Worm (Caenorhabditis elegans) whole organism, midembryonic: ENCODE results near the gene F31B9.3.

Source experiments
- med-1 ChIP-seq: sonication (generic microtip); optimal IDR thresholded peaks from 2 replicates; lab custom pipeline; 2017; ENCODE audit warnings: missing genetic modification characterization, mild to moderate bottlenecking, missing compliant biosample characterization, antibody characterized with exemption, missing genetic modification reagents; ENCODE audit not compliant: insufficient read depth
- tab-1 ChIP-seq: fragments of 200-800 bp; sonication (Bioruptor generic); IDR thresholded peaks from 2 replicates; pipeline ENCODE4 v1.3.6; 2022; ENCODE audit warnings: missing genetic modification characterization, missing compliant biosample characterization
- ztf-23 ChIP-seq: fragments of 200-800 bp; sonication (Bioruptor generic); IDR thresholded peaks from 2 replicates; pipeline ENCODE4 v1.3.6; 2022; ENCODE audit warnings: missing genetic modification reagents, missing genetic modification characterization, missing compliant biosample characterization

DNA sequence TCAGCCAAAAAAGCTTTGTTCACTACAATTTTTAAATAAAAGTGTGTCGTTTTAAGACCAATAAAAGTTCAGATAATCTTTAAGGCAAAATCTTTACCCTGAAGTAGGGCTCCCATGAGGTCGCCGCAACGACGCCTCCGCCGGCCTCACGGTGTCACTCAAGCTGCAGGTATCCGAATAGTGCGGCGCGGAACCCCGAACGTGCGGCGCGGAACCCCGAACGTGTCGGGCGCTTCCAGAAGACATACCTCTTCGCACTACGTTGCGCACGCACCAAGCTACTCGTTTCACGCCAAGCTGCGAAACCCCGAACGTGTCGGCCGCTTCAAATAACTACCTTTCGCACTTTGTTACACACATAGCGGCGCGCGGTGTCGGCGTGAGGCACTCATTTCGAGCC, 10.7 kb upstream of the F31B9.3 start:
- TF ChIP-seq ztf-23 (GFP tag; lab: Robert Waterston, UW): no peak
- TF ChIP-seq tab-1 (GFP tag; lab: Robert Waterston, UW): no peak
- no peak for TF ChIP-seq med-1
